Fruit fly (Drosophila melanogaster): ENCODE data around the gene CG42587.

The CG42587 gene

DNA sequence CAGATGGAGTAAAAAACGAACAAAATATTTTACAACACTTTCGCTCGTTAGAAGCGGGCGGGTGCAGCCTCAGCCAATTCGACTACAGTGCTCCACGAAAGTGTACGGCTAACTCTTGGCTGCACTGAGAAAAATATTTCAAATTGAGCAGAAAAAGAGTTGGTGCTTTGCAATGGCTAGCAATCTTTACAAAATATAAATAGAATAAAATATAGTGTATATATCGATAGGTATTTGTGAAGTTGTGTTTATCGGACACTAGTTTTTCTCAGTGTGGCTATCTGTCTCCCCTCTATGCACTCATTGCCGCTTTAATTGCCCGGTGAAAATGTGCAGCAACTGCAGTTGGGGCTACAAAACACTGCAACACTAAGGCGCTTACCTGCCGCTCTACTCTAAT, 43.5 kb downstream of the CG42587 start (continued):
- peak; percentile 44; the same call in 1 of the 2 replicates for TF ChIP-seq onecut (GFP tag; IDR thresholded peaks at IDR 0.05)
- no peak for TF ChIP-seq grn (GFP tag; optimal IDR thresholded peaks at IDR 0.05)
- no peak for TF ChIP-seq CG34422 (GFP tag; IDR thresholded peaks at IDR 0.05)
- no peak for TF ChIP-seq CG1233 (GFP tag; optimal IDR thresholded peaks at IDR 0.05)
- no peak for TF ChIP-seq CG7928 (GFP tag; optimal IDR thresholded peaks at IDR 0.05)
- no peak for TF ChIP-seq Doc2 (GFP tag; IDR thresholded peaks at IDR 0.05)
- TF ChIP-seq Deaf1 (tag; optimal IDR thresholded peaks at IDR 0.05), result no peak
- no peak for TF ChIP-seq abd-A (tag; optimal IDR thresholded peaks at IDR 0.05)
- TF ChIP-seq E2f2 (GFP tag; IDR thresholded peaks at IDR 0.05), result peak; percentile 39; the same call in 1 of the 2 replicates
- TF ChIP-seq gsb (GFP tag; IDR thresholded peaks at IDR 0.05), result no peak
- no peak for TF ChIP-seq schlank (tag; optimal IDR thresholded peaks at IDR 0.05)
- peak; percentile 10 for TF ChIP-seq CG12155 (GFP tag; optimal IDR thresholded peaks at IDR 0.05)
- no peak for TF ChIP-seq B-H2 (GFP tag; optimal IDR thresholded peaks at IDR 0.05)
- no peak for TF ChIP-seq CG3995 (GFP tag; optimal IDR thresholded peaks at IDR 0.05)
- no peak for TF ChIP-seq CG8089 (GFP tag; optimal IDR thresholded peaks at IDR 0.05)
- TF ChIP-seq grau (tag; optimal IDR thresholded peaks at IDR 0.05), result peak; percentile 57
- no peak for TF ChIP-seq pho (GFP tag; optimal IDR thresholded peaks at IDR 0.05)
- no peak for TF ChIP-seq CG6683 (GFP tag; optimal IDR thresholded peaks at IDR 0.05)
- TF ChIP-seq Dfd (GFP tag; optimal IDR thresholded peaks at IDR 0.05), result no peak
- peak; percentile 2 for TF ChIP-seq phol (tag; optimal IDR thresholded peaks at IDR 0.05)
- no peak for TF ChIP-seq HmgD (GFP tag; optimal IDR thresholded peaks at IDR 0.05)
- no peak for TF ChIP-seq Oaz (GFP tag; IDR thresholded peaks at IDR 0.05)
- TF ChIP-seq nmo (GFP tag; optimal IDR thresholded peaks at IDR 0.05), result peak; percentile 79
- peak; percentile 36 for TF ChIP-seq CG11723 (GFP tag; optimal IDR thresholded peaks at IDR 0.05)
- TF ChIP-seq CG15011 (GFP tag; optimal IDR thresholded peaks at IDR 0.05), result no peak
- TF ChIP-seq Mad (GFP tag; optimal IDR thresholded peaks at IDR 0.05), result no peak
- no peak for TF ChIP-seq Myb (GFP tag; optimal IDR thresholded peaks at IDR 0.05)
- TF ChIP-seq CG14441 (GFP tag; IDR thresholded peaks at IDR 0.05), result no peak
- peak; percentile 36; the same call in 1 of the 2 replicates for TF ChIP-seq Lim3 (GFP tag; IDR thresholded peaks at IDR 0.05)
- no peak for TF ChIP-seq CG8359 (GFP tag; optimal IDR thresholded peaks at IDR 0.05; ENCODE audit: borderline replicate concordance)
- no peak for TF ChIP-seq bab2 (GFP tag; optimal IDR thresholded peaks at IDR 0.05)
- peak; percentile 24 for TF ChIP-seq CG12659 (GFP tag; optimal IDR thresholded peaks at IDR 0.05)
- TF ChIP-seq Meics (GFP tag; optimal IDR thresholded peaks at IDR 0.05), result no peak
- TF ChIP-seq CG10274 (GFP tag; optimal IDR thresholded peaks at IDR 0.05), result no peak
- no peak for TF ChIP-seq CG10431 (GFP tag; optimal IDR thresholded peaks at IDR 0.05)
- no peak for TF ChIP-seq Camta (GFP tag; optimal IDR thresholded peaks at IDR 0.05)
- peak; percentile 79 for TF ChIP-seq CG10959 (GFP tag; IDR thresholded peaks at IDR 0.05)
- TF ChIP-seq otp (GFP tag; IDR thresholded peaks at IDR 0.05), result peak; percentile 72
- TF ChIP-seq CG31365 (tag; optimal IDR thresholded peaks at IDR 0.05), result no peak
- TF ChIP-seq CG10147 (GFP tag; optimal IDR thresholded peaks at IDR 0.05), result peak; percentile 28
- TF ChIP-seq CG18011 (GFP tag; optimal IDR thresholded peaks at IDR 0.05), result no peak
- peak; percentile 15 for TF ChIP-seq CG3065 (GFP tag; optimal IDR thresholded peaks at IDR 0.05)
- no peak for TF ChIP-seq Dref (GFP tag; IDR thresholded peaks at IDR 0.05)
- no peak for TF ChIP-seq B-H1 (GFP tag; IDR thresholded peaks at IDR 0.05)
- no peak for TF ChIP-seq ab (GFP tag; optimal IDR thresholded peaks at IDR 0.05)
- TF ChIP-seq CG2202 (tag; optimal IDR thresholded peaks at IDR 0.05), result peak; percentile 36
- no peak for TF ChIP-seq yki (optimal IDR thresholded peaks at IDR 0.05)
- TF ChIP-seq ham (GFP tag; IDR thresholded peaks at IDR 0.05), result no peak
- TF ChIP-seq tna (GFP tag; IDR thresholded peaks at IDR 0.05; ENCODE audit: partially characterized antibody), result no peak
- no peak for TF ChIP-seq seq (GFP tag; IDR thresholded peaks at IDR 0.05)
- TF ChIP-seq CG1529 (GFP tag; optimal IDR thresholded peaks at IDR 0.05), result peak; percentile 56
- no peak for TF ChIP-seq CG4360 (GFP tag; IDR thresholded peaks at IDR 0.05)
- TF ChIP-seq CG17186 (GFP tag; optimal IDR thresholded peaks at IDR 0.05), result no peak

Measured in whole organism, embryonic.